Worm (Caenorhabditis elegans): ENCODE data around the gene K07F5.8.
A peak's percentile ranks its signal among the peaks of the same experiment; 100 is the strongest.

The K07F5.8 gene

DNA sequence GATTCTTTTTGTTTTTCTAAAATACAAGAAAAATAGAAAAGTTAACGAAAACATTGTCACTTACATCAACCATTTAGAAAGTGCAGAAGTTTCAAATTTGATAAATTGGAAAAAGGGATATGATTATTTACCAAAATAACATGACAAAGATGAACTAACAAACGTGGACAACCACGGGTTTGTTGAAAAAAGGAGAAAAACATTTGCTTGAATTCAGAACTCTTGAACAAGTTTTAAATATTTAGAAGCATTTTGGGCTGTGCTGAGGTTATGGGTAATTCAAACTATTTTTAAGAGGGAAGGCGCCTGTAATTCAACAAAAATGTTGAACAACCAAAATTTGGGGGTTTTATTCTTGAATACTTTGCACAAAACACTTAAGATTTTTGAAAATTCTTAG is 40.3 kb upstream of the K07F5.8 start, which contains the start of gene ttbk-3:
Gene ttbk-3, minus strand, starts transcription at position 101 of the 400 bp plus-strand sequence.
- TF ChIP-seq nfya-1 (tag; optimal IDR thresholded peaks at IDR 0.05; ENCODE audit: insufficient read depth) (no peak), fkh-10 (GFP tag; optimal IDR thresholded peaks at IDR 0.05) (no peak)

DNA sequence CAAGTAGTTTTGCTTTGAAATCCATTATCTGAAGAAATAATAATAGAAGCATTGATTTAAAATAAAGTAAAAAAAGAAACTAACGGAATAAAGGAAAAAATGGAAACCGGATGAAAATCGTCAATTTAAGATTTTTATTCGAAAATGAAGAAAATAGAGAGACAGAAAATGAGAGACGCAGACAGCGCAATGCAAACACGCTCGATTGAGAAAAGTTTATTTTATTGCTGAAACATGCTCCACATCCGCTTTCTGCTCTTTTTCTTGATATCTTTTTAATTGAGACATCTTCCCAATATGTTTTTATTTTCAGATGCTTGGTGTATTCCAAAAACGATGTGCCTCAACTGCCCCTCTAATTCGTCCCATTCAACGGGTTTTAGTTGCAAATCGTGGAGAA is 34.7 kb upstream of the K07F5.8 start, which contains the start of the genes prp-18 and mccc-1:
Gene prp-18, minus strand, starts transcription at position 127 of the 400 bp plus-strand sequence.
Gene mccc-1, plus strand, starts transcription at position 314 of the 400 bp plus-strand sequence.
- TF ChIP-seq aly-2 (tag; optimal IDR thresholded peaks at IDR 0.05) (no peak), elt-2 (tag; optimal IDR thresholded peaks at IDR 0.05) (peak; percentile 34), snpc-4 (tag; optimal IDR thresholded peaks at IDR 0.05) (peak; percentile 61), pqm-1 (tag; optimal IDR thresholded peaks at IDR 0.05) (peak; percentile 13), nhr-28 (tag; optimal IDR thresholded peaks at IDR 0.05) (no peak), egl-5 (tag; optimal IDR thresholded peaks at IDR 0.05) (peak; percentile 64), nhr-23 (tag; optimal IDR thresholded peaks at IDR 0.05) (no peak), lin-39 (tag; optimal IDR thresholded peaks at IDR 0.05) (peak; percentile 59), ZK546.5 (tag; optimal IDR thresholded peaks at IDR 0.05) (no peak), hmg-11 (tag; optimal IDR thresholded peaks at IDR 0.05) (peak; percentile 19), nhr-76 (tag; optimal IDR thresholded peaks at IDR 0.05) (no peak), unc-62 (GFP tag; optimal IDR thresholded peaks at IDR 0.05) (no peak), lin-15B (tag; optimal IDR thresholded peaks at IDR 0.05) (peak; percentile 78), ceh-28 (tag; optimal IDR thresholded peaks at IDR 0.05) (no peak)

DNA sequence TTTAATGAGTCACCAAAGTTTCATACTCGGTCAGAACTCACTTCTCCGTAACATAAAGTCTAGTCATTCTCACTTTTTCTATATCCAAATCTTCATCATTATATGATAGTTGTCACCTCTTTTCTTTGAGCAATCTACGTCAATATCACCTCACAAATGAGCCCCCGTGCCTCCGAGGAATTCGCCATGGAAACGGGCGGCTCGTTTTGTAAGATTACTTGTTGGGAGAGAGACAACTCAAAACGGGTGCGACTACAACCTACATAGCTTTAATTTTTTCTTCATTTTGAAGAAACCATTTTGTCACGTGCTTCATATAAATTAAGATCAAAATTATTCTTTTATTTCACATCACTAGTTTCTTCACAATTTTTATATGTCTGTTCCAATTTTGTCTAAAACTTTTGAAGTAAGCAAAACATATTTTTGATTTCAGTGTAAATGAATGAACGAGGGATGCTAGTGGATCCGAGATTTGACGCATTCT is 29.4 kb upstream of the K07F5.8 start, which contains the start of gene nhr-4:
Gene nhr-4, plus strand, starts transcription at position 437 of the 487 bp plus-strand sequence.
- TF ChIP-seq nhr-237 (tag; optimal IDR thresholded peaks at IDR 0.05) (no peak), fos-1 (tag; optimal IDR thresholded peaks at IDR 0.05) (no peak), nhr-43 (tag; optimal IDR thresholded peaks at IDR 0.05; ENCODE audit: poor library complexity, severe bottlenecking) (no peak), fkh-2 (tag; optimal IDR thresholded peaks at IDR 0.05) (no peak), tbx-2 (tag; optimal IDR thresholded peaks at IDR 0.05) (no peak), nhr-76 (tag; optimal IDR thresholded peaks at IDR 0.05) (no peak), ceh-16 (tag; optimal IDR thresholded peaks at IDR 0.05) (no peak)

DNA sequence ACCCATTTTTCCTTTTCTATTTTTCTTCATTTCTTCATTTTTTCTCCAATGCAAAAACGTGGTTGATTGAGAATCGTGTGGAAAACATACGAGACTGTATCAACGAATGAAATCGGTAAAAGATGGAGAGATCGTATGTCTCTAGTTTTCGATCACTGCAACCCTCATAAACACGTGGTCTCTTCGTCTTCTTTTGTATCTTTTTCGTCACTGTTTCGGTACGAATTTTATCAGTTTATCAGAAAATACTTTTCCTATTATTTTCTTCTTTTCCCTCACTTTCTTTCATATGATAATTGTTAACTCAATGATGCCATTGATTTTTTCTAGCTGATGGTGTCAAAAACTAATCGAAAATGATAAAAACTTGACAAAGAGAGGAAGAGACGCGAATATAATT is 26.1 kb upstream of the K07F5.8 start:
- peak; percentile 17 for TF ChIP-seq nhr-76 (tag; optimal IDR thresholded peaks at IDR 0.05)
- TF ChIP-seq elt-2 (tag; optimal IDR thresholded peaks at IDR 0.05), result peak; percentile 81
- peak; percentile 53 for TF ChIP-seq pha-4 (tag; optimal IDR thresholded peaks at IDR 0.05)
- TF ChIP-seq nhr-67 (tag; optimal IDR thresholded peaks at IDR 0.05), result no peak
- TF ChIP-seq nhr-23 (tag; optimal IDR thresholded peaks at IDR 0.05), result peak; percentile 58
- TF ChIP-seq nhr-25 (tag; optimal IDR thresholded peaks at IDR 0.05), result peak; percentile 47
- peak; percentile 70 for TF ChIP-seq jun-1 (tag; optimal IDR thresholded peaks at IDR 0.05)
- no peak for TF ChIP-seq fkh-2 (tag; optimal IDR thresholded peaks at IDR 0.05)
- TF ChIP-seq nhr-12 (tag; optimal IDR thresholded peaks at IDR 0.05), result no peak
- TF ChIP-seq ceh-28 (tag; optimal IDR thresholded peaks at IDR 0.05), result peak; percentile 14
- TF ChIP-seq pqm-1 (tag; optimal IDR thresholded peaks at IDR 0.05), result peak; percentile 50
- peak; percentile 87 for TF ChIP-seq nhr-43 (tag; optimal IDR thresholded peaks at IDR 0.05; ENCODE audit: poor library complexity, severe bottlenecking)
- TF ChIP-seq egl-27 (tag; optimal IDR thresholded peaks at IDR 0.05), result no peak

DNA sequence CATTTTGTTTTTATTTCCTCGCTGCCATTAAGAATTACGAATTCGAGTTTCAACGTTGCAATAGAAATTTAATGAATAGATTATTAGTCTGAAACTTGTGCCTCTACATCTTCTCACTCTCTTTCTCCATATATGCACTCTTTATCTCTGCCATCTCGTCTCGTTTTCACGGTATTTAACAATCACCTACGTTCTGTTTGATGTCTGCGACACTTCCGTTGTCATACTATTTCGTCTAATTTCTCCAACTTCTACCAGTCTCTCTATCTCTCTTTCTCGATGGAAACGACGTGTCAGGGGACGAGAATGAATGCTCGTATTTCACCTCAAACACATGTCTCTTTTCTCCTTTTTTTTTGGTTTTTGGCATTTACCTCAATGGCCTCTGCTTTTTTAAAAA is 24.3 kb upstream of the K07F5.8 start:
- TF ChIP-seq snpc-4 (tag; optimal IDR thresholded peaks at IDR 0.05) (peak; percentile 48), nhr-237 (tag; optimal IDR thresholded peaks at IDR 0.05) (no peak), jun-1 (tag; optimal IDR thresholded peaks at IDR 0.05) (no peak), eor-1 (tag; optimal IDR thresholded peaks at IDR 0.05) (no peak), fkh-10 (GFP tag; optimal IDR thresholded peaks at IDR 0.05) (no peak), nhr-23 (tag; optimal IDR thresholded peaks at IDR 0.05) (peak; percentile 44), daf-12 (tag; optimal IDR thresholded peaks at IDR 0.05) (no peak), nhr-12 (tag; optimal IDR thresholded peaks at IDR 0.05) (no peak), ceh-16 (tag; optimal IDR thresholded peaks at IDR 0.05) (no peak), nhr-28 (tag; optimal IDR thresholded peaks at IDR 0.05) (no peak), nfya-1 (tag; optimal IDR thresholded peaks at IDR 0.05; ENCODE audit: insufficient read depth) (peak; percentile 67), nhr-11 (tag; optimal IDR thresholded peaks at IDR 0.05) (no peak), aly-2 (tag; optimal IDR thresholded peaks at IDR 0.05) (no peak), hmg-11 (tag; optimal IDR thresholded peaks at IDR 0.05) (peak; percentile 44), pha-4 (tag; optimal IDR thresholded peaks at IDR 0.05) (peak; percentile 67), ceh-9 (tag; optimal IDR thresholded peaks at IDR 0.05) (no peak), nhr-25 (tag; optimal IDR thresholded peaks at IDR 0.05) (peak; percentile 58), unc-62 (GFP tag; optimal IDR thresholded peaks at IDR 0.05) (no peak), lin-15B (tag; optimal IDR thresholded peaks at IDR 0.05) (peak; percentile 15), ama-1 (optimal IDR thresholded peaks at IDR 0.05) (no peak), ceh-82 (tag; optimal IDR thresholded peaks at IDR 0.05) (no peak), elt-1 (tag; optimal IDR thresholded peaks at IDR 0.05) (peak; percentile 48), ztf-4 (tag; optimal IDR thresholded peaks at IDR 0.05) (peak; percentile 9), egl-27 (tag; optimal IDR thresholded peaks at IDR 0.05) (no peak), fkh-2 (tag; optimal IDR thresholded peaks at IDR 0.05) (no peak), zag-1 (tag; optimal IDR thresholded peaks at IDR 0.05) (no peak), sea-2 (GFP tag; optimal IDR thresholded peaks at IDR 0.05) (no peak), mdl-1 (tag; optimal IDR thresholded peaks at IDR 0.05) (no peak), ZK546.5 (tag; optimal IDR thresholded peaks at IDR 0.05) (no peak), mml-1 (tag; optimal IDR thresholded peaks at IDR 0.05) (no peak), elt-2 (tag; optimal IDR thresholded peaks at IDR 0.05) (peak; percentile 53), nhr-77 (tag; optimal IDR thresholded peaks at IDR 0.05) (no peak)
